Fruit fly (Drosophila melanogaster) whole organism, embryonic: ENCODE data around the gene CG13239.

Source experiments
- Atf3 ChIP-seq: fragments of 200-800 bp; sonication (Bioruptor generic); optimal IDR thresholded peaks from 3 replicates; lab custom pipeline; 2016; ENCODE audit warnings: missing biosample characterization, missing genetic modification characterization
- Blimp-1 ChIP-seq: fragments of 200-800 bp; sonication (Bioruptor generic); optimal IDR thresholded peaks from 3 replicates; lab custom pipeline; 2018; ENCODE audit warnings: missing biosample characterization, missing genetic modification characterization, mild to moderate bottlenecking, moderate library complexity, missing genetic modification reagents
- CG10147 ChIP-seq: fragments of 200-800 bp; sonication (Bioruptor generic); optimal IDR thresholded peaks from 2 replicates; lab custom pipeline; 2019; ENCODE audit warnings: missing biosample characterization, mild to moderate bottlenecking, missing genetic modification characterization, moderate library complexity
- CG10366 ChIP-seq: fragments of 200-800 bp; sonication (Bioruptor generic); IDR thresholded peaks from 2 replicates; pipeline ENCODE4 v1.3.6; 2022; ENCODE audit warnings: missing biosample characterization, missing genetic modification characterization
- CG11560 ChIP-seq: fragments of 200-800 bp; sonication (Bioruptor generic); IDR thresholded peaks from 3 replicates; pipeline ENCODE4 v1.3.6; 2022; ENCODE audit warnings: missing biosample characterization, missing genetic modification characterization
- CG13123 ChIP-seq: fragments of 200-800 bp; sonication (Bioruptor generic); optimal IDR thresholded peaks from 2 replicates; lab custom pipeline; 2016; ENCODE audit warnings: missing biosample characterization, missing genetic modification characterization
- CG14860 ChIP-seq: fragments of 200-800 bp; sonication (Bioruptor generic); IDR thresholded peaks from 3 replicates; pipeline ENCODE4 v1.3.6; 2022; ENCODE audit warnings: missing biosample characterization, missing genetic modification characterization; ENCODE audit not compliant: partially characterized antibody
- CG1602 ChIP-seq: fragments of 200-800 bp; sonication (Bioruptor generic); optimal IDR thresholded peaks from 3 replicates; lab custom pipeline; 2016; ENCODE audit warnings: missing biosample characterization, missing genetic modification characterization
- CG1603 ChIP-seq: fragments of 200-800 bp; sonication (Bioruptor generic); optimal IDR thresholded peaks from 2 replicates; lab custom pipeline; 2019; ENCODE audit warnings: missing biosample characterization, mild to moderate bottlenecking, missing genetic modification characterization, moderate library complexity
- CG16863 ChIP-seq: fragments of 200-800 bp; sonication (Bioruptor generic); optimal IDR thresholded peaks from 3 replicates; lab custom pipeline; 2016; ENCODE audit warnings: missing biosample characterization, missing genetic modification characterization
- CG18476 ChIP-seq: fragments of 200-800 bp; sonication (Bioruptor generic); optimal IDR thresholded peaks from 2 replicates; lab custom pipeline; 2016; ENCODE audit warnings: missing biosample characterization, mild to moderate bottlenecking, missing genetic modification characterization
- CG2120 ChIP-seq: fragments of 200-800 bp; sonication (Bioruptor generic); optimal IDR thresholded peaks from 3 replicates; lab custom pipeline; 2016; ENCODE audit warnings: missing biosample characterization, missing genetic modification characterization
- CG2875 ChIP-seq: fragments of 200-800 bp; sonication (Bioruptor generic); optimal IDR thresholded peaks from 2 replicates; lab custom pipeline; 2017; ENCODE audit warnings: missing biosample characterization, mild to moderate bottlenecking, missing genetic modification characterization, missing genetic modification reagents
- CG31388 ChIP-seq: fragments of 200-800 bp; sonication (Bioruptor generic); optimal IDR thresholded peaks from 2 replicates; lab custom pipeline; 2016; ENCODE audit warnings: missing biosample characterization, missing genetic modification characterization
- CG3163 ChIP-seq: fragments of 200-800 bp; sonication (Bioruptor generic); optimal IDR thresholded peaks from 3 replicates; lab custom pipeline; 2016; ENCODE audit warnings: missing biosample characterization, missing genetic modification characterization
- CG34224 ChIP-seq: fragments of 200-800 bp; sonication (Bioruptor generic); IDR thresholded peaks from 3 replicates; pipeline ENCODE4 v1.3.6; 2022; ENCODE audit warnings: missing biosample characterization, missing genetic modification characterization; ENCODE audit not compliant: partially characterized antibody
- CG7839 ChIP-seq: fragments of 200-800 bp; sonication (Bioruptor generic); optimal IDR thresholded peaks from 3 replicates; lab custom pipeline; 2018; ENCODE audit warnings: missing biosample characterization, mild to moderate bottlenecking, missing genetic modification characterization, moderate library complexity
- CG8478 ChIP-seq: fragments of >200 bp; optimal IDR thresholded peaks from 2 replicates; lab custom pipeline; 2018
- CG9215 ChIP-seq: fragments of 200-800 bp; sonication (Bioruptor generic); IDR thresholded peaks from 2 replicates; pipeline ENCODE4 v1.3.6; 2022; ENCODE audit warnings: missing biosample characterization, missing genetic modification characterization
- CG9727 ChIP-seq: fragments of 200-800 bp; sonication (Bioruptor generic); optimal IDR thresholded peaks from 3 replicates; lab custom pipeline; 2017; ENCODE audit warnings: missing biosample characterization, mild to moderate bottlenecking, missing genetic modification characterization
- CG9876 ChIP-seq: fragments of 200-800 bp; sonication (Bioruptor generic); optimal IDR thresholded peaks from 2 replicates; lab custom pipeline; 2016; ENCODE audit warnings: missing biosample characterization, missing genetic modification characterization
- Camta ChIP-seq: fragments of 200-800 bp; sonication (Bioruptor generic); optimal IDR thresholded peaks from 2 replicates; lab custom pipeline; 2016; ENCODE audit warnings: missing biosample characterization, missing genetic modification characterization
- Dfd ChIP-seq, 2 experiments: fragments of >200 bp; optimal IDR thresholded peaks; 2 replicates each; lab custom pipeline; 2017; ENCODE audit warnings: missing biosample characterization in 2 of 2, missing genetic modification characterization in 2 of 2
- Drgx ChIP-seq: fragments of 200-800 bp; sonication (Bioruptor generic); IDR thresholded peaks from 2 replicates; pipeline ENCODE4 v1.3.6; 2022; ENCODE audit warnings: missing biosample characterization, missing genetic modification characterization
- E2f2 ChIP-seq: fragments of 200-800 bp; sonication (Bioruptor generic); IDR thresholded peaks from 2 replicates; pipeline ENCODE4 v1.3.6; 2022; ENCODE audit warnings: missing biosample characterization, missing genetic modification characterization
- HLH54F ChIP-seq: fragments of 200-800 bp; sonication (Bioruptor generic); optimal IDR thresholded peaks from 3 replicates; lab custom pipeline; 2016; ENCODE audit warnings: missing biosample characterization, missing genetic modification characterization
- Hr78 ChIP-seq, 2 experiments: fragments of 200-800 bp in 1 of 2; fragments of >200 bp in 1 of 2; sonication (Bioruptor generic) in 1 of 2; optimal IDR thresholded peaks; 2 replicates each; lab custom pipeline; 2017 to 2019; ENCODE audit warnings: missing biosample characterization in 2 of 2, missing genetic modification characterization in 2 of 2, mild to moderate bottlenecking in 1 of 2, moderate library complexity in 1 of 2
- Hsf ChIP-seq: fragments of 200-800 bp; sonication (Bioruptor generic); optimal IDR thresholded peaks from 3 replicates; lab custom pipeline; 2016; ENCODE audit warnings: missing biosample characterization, missing genetic modification characterization
- Lim3 ChIP-seq: fragments of 200-800 bp; sonication (Bioruptor generic); IDR thresholded peaks from 2 replicates; pipeline ENCODE4 v1.3.6; 2022; ENCODE audit warnings: missing biosample characterization, missing genetic modification characterization
- NC2β ChIP-seq: fragments of 200-800 bp; sonication (Bioruptor generic); optimal IDR thresholded peaks from 2 replicates; lab custom pipeline; 2016; ENCODE audit warnings: missing biosample characterization, missing genetic modification characterization
- Poxn ChIP-seq: fragments of 200-800 bp; sonication (Bioruptor generic); IDR thresholded peaks from 2 replicates; pipeline ENCODE4 v1.3.6; 2022; ENCODE audit warnings: missing biosample characterization, missing genetic modification characterization
- Sox100B ChIP-seq: fragments of 200-800 bp; sonication (Bioruptor generic); optimal IDR thresholded peaks from 3 replicates; lab custom pipeline; 2018; ENCODE audit warnings: missing biosample characterization, mild to moderate bottlenecking, missing genetic modification characterization
- Ssrp ChIP-seq: fragments of 200-800 bp; sonication (Bioruptor generic); optimal IDR thresholded peaks from 2 replicates; lab custom pipeline; 2018; ENCODE audit warnings: missing biosample characterization, mild to moderate bottlenecking, missing genetic modification characterization, moderate library complexity
- Xrp1 ChIP-seq: fragments of 200-800 bp; sonication (Bioruptor generic); IDR thresholded peaks from 2 replicates; pipeline ENCODE4 v1.3.6; 2022; ENCODE audit warnings: missing biosample characterization, missing genetic modification characterization
- abd-A ChIP-seq: fragments of 200-800 bp; sonication (Bioruptor generic); optimal IDR thresholded peaks from 3 replicates; lab custom pipeline; 2019; ENCODE audit warnings: missing biosample characterization, mild to moderate bottlenecking, missing genetic modification characterization, moderate library complexity
- chif ChIP-seq, 2 experiments: fragments of 200-800 bp; sonication (Bioruptor generic); optimal IDR thresholded peaks; 3 replicates each; lab custom pipeline; 2016; ENCODE audit warnings: missing biosample characterization in 2 of 2, missing genetic modification characterization in 2 of 2
- crol ChIP-seq: fragments of 200-800 bp; sonication (Bioruptor generic); IDR thresholded peaks from 2 replicates; pipeline ENCODE4 v1.3.6; 2022; ENCODE audit warnings: missing biosample characterization, missing genetic modification characterization
- dm ChIP-seq: fragments of 200-800 bp; sonication (Bioruptor generic); optimal IDR thresholded peaks from 3 replicates; lab custom pipeline; 2016; ENCODE audit warnings: missing biosample characterization, missing genetic modification characterization
- emc ChIP-seq: fragments of 200-800 bp; sonication (Bioruptor generic); optimal IDR thresholded peaks from 2 replicates; lab custom pipeline; 2016; ENCODE audit warnings: missing biosample characterization, missing genetic modification characterization
- exex ChIP-seq: fragments of 200-800 bp; sonication (Bioruptor generic); optimal IDR thresholded peaks from 4 replicates; lab custom pipeline; 2018; ENCODE audit warnings: missing biosample characterization, mild to moderate bottlenecking, missing genetic modification characterization, moderate library complexity
- ind ChIP-seq: fragments of 200-800 bp; sonication (Bioruptor generic); optimal IDR thresholded peaks from 3 replicates; lab custom pipeline; 2016; ENCODE audit warnings: missing biosample characterization, missing genetic modification characterization
- mirr ChIP-seq: fragments of 200-800 bp; sonication (Bioruptor generic); optimal IDR thresholded peaks from 3 replicates; lab custom pipeline; 2018; ENCODE audit warnings: missing biosample characterization, mild to moderate bottlenecking, missing genetic modification characterization
- nau ChIP-seq: fragments of 200-800 bp; sonication (Bioruptor generic); optimal IDR thresholded peaks from 3 replicates; lab custom pipeline; 2017; ENCODE audit warnings: missing biosample characterization, mild to moderate bottlenecking, missing genetic modification characterization, missing genetic modification reagents
- pan ChIP-seq, 4 experiments: fragments of >200 bp in 3 of 4; fragments of 200-800 bp in 1 of 4; sonication (Bioruptor generic) in 1 of 4; optimal IDR thresholded peaks in 3 of 4; IDR thresholded peaks in 1 of 4; 2 replicates each; pipeline versions ENCODE4 v1.3.6 to Lab custom; 2017 to 2022; ENCODE audit warnings: missing biosample characterization in 2 of 4, missing genetic modification characterization in 2 of 4, mixed read lengths in 1 of 4
- pb ChIP-seq: fragments of 200-800 bp; sonication (Bioruptor generic); optimal IDR thresholded peaks from 3 replicates; lab custom pipeline; 2016; ENCODE audit warnings: missing biosample characterization, missing genetic modification characterization
- seq ChIP-seq: fragments of 200-800 bp; sonication (Bioruptor generic); IDR thresholded peaks from 2 replicates; pipeline ENCODE4 v1.3.6; 2022; ENCODE audit warnings: missing biosample characterization, missing genetic modification characterization
- unpg ChIP-seq: fragments of 200-800 bp; sonication (Bioruptor generic); optimal IDR thresholded peaks from 3 replicates; lab custom pipeline; 2018; ENCODE audit warnings: missing biosample characterization, mild to moderate bottlenecking, missing genetic modification characterization, moderate library complexity
- vvl ChIP-seq: fragments of 200-800 bp; sonication (Bioruptor generic); IDR thresholded peaks from 2 replicates; pipeline ENCODE4 v1.3.6; 2022; ENCODE audit warnings: missing biosample characterization, missing genetic modification characterization
- z ChIP-seq: fragments of 200-800 bp; sonication (Bioruptor generic); IDR thresholded peaks from 3 replicates; pipeline ENCODE4 v1.3.6; 2022; ENCODE audit warnings: missing biosample characterization, missing genetic modification characterization
- zen ChIP-seq: fragments of 200-800 bp; sonication (Bioruptor generic); optimal IDR thresholded peaks from 3 replicates; lab custom pipeline; 2018; ENCODE audit warnings: missing biosample characterization, mild to moderate bottlenecking, missing genetic modification characterization, moderate library complexity

Gene CG13239

DNA sequence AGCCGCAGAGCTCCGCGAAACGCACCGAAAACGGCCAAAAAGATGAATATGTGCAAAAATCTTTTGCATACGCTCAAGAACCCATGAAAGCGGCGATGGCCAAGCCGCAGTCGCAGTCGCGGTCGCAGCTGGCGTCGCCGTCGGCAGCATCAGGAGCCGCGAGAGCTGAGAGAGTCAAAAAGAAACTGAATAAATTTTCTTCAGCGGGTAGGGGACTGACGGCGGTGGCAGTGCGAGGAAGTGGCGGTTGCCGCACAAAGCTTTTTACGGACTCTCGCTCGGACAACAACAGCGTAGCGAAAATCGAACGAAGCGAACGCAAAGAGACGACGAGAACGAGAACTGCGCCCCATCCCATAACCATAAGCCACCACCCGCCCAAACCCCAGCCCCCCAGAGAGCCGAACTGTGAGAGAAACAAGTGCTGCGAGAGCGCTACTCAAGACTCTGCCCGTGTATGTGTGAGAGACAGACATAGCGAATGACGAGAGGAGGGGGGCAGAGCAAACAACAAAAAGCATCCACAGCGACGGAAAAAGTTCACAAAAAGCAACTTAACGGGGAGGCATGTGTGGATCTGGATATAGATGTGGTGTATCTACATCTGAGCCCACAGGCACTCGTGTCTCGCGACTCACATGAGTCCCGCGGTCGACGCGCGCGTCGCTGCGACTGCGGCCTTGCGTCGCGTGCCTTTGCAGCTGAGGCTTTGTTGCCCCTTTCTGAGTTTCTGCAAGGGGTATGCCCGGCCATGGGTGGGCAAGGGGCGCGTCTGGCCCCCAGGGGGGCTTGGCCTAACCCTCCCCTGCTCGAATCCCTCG lies 25.2 kb upstream of the CG13239 start, which contains the start of gene jim (continued):
- TF ChIP-seq chif (GFP tag; optimal IDR thresholded peaks at IDR 0.05; lab: Kevin White, UChicago) (no peak), CG1603 (tag; lab: Kevin White, UChicago) (no peak), CG2875 (GFP tag; lab: Kevin White, UChicago) (no peak), vvl (GFP tag; lab: Robert Waterston, UW) (peak; percentile 71), dm (GFP tag; lab: Kevin White, UChicago) (no peak), seq (GFP tag; lab: Robert Waterston, UW) (peak; percentile 44; the same call in 1 of the 2 replicates), Atf3 (no peak), CG2120 (GFP tag; lab: Kevin White, UChicago) (no peak), ind (GFP tag; lab: Kevin White, UChicago) (no peak), Dfd (GFP tag; optimal IDR thresholded peaks at IDR 0.05; lab: Kevin White, UChicago) (no peak), exex (tag; lab: Kevin White, UChicago) (no peak), CG7839 (tag; lab: Kevin White, UChicago) (no peak), Hsf (GFP tag; lab: Kevin White, UChicago) (no peak), pb (GFP tag; lab: Kevin White, UChicago) (no peak), CG9876 (GFP tag; lab: Kevin White, UChicago) (no peak), nau (GFP tag; lab: Kevin White, UChicago) (peak; percentile 25), abd-A (tag; lab: Kevin White, UChicago) (peak; percentile 83), Sox100B (no peak), unpg (no peak), Blimp-1 (GFP tag; lab: Kevin White, UChicago) (no peak), NC2β (GFP tag; lab: Kevin White, UChicago) (no peak), Lim3 (GFP tag; lab: Robert Waterston, UW) (no peak), CG3163 (GFP tag; lab: Kevin White, UChicago) (peak; percentile 27), CG34224 (GFP tag; lab: Robert Waterston, UW) (peak; percentile 66; the same call in 1 of the 3 replicates), z (GFP tag; lab: Robert Waterston, UW) (0 out of 3 replicates have a peak, but pooled peaks have one; percentile 12), zen (tag; lab: Kevin White, UChicago) (no peak), CG10147 (GFP tag; lab: Kevin White, UChicago) (no peak), Poxn (GFP tag; lab: Robert Waterston, UW) (no peak), Camta (GFP tag; lab: Kevin White, UChicago) (no peak), Ssrp (no peak), CG9727 (GFP tag; lab: Kevin White, UChicago) (no peak), CG13123 (GFP tag; lab: Kevin White, UChicago) (no peak), CG14860 (GFP tag; lab: Robert Waterston, UW) (no peak), E2f2 (GFP tag; lab: Robert Waterston, UW) (no peak), CG11560 (tag; lab: Robert Waterston, UW) (no peak), CG8478 (lab: Kevin White, UChicago) (no peak), HLH54F (GFP tag; lab: Kevin White, UChicago) (no peak), Drgx (GFP tag; lab: Robert Waterston, UW) (peak; percentile 62), CG31388 (no peak), pan (optimal IDR thresholded peaks at IDR 0.05; lab: Kevin White, UChicago) (no peak), pan (GFP tag; optimal IDR thresholded peaks at IDR 0.05 in 1 of 2, IDR thresholded peaks at IDR 0.05 in 1 of 2) (no peak), Hr78 (GFP tag; optimal IDR thresholded peaks at IDR 0.05; lab: Kevin White, UChicago) (no peak), crol (GFP tag; lab: Robert Waterston, UW) (peak; percentile 97), Xrp1 (no peak), emc (no peak), CG18476 (GFP tag; lab: Kevin White, UChicago) (no peak), mirr (peak; percentile 49), CG9215 (GFP tag; lab: Robert Waterston, UW) (no peak), CG10366 (GFP tag; lab: Robert Waterston, UW) (no peak), CG16863 (GFP tag; lab: Kevin White, UChicago) (no peak), CG1602 (GFP tag; lab: Kevin White, UChicago) (no peak)
